Worm (Caenorhabditis elegans) whole organism, L3 larva: ENCODE results near the gene Y69A2AR.18.

Experiments used
- aly-2 ChIP-seq: fragments of 150-350 bp; optimal IDR thresholded peaks from 2 replicates; lab custom pipeline; 2014; ENCODE audit warnings: missing biosample characterization, missing genetic modification characterization
- egl-27 ChIP-seq: sonication (generic microtip); optimal IDR thresholded peaks from 4 replicates; lab custom pipeline; 2017; ENCODE audit warnings: missing biosample characterization, missing genetic modification reagents, missing genetic modification characterization
- lin-15B ChIP-seq: fragments of 150-350 bp; optimal IDR thresholded peaks from 2 replicates; lab custom pipeline; 2014; ENCODE audit warnings: missing biosample characterization, missing genetic modification characterization
- mdl-1 ChIP-seq: fragments of 150-350 bp; optimal IDR thresholded peaks from 2 replicates; lab custom pipeline; 2014; ENCODE audit warnings: missing biosample characterization, missing genetic modification characterization
- snpc-4 ChIP-seq: fragments of 150-350 bp; optimal IDR thresholded peaks from 2 replicates; lab custom pipeline; 2014; ENCODE audit warnings: missing biosample characterization, missing genetic modification characterization
- zag-1 ChIP-seq: fragments of 150-350 bp; optimal IDR thresholded peaks from 2 replicates; lab custom pipeline; 2014; ENCODE audit warnings: missing biosample characterization, missing genetic modification characterization

DNA sequence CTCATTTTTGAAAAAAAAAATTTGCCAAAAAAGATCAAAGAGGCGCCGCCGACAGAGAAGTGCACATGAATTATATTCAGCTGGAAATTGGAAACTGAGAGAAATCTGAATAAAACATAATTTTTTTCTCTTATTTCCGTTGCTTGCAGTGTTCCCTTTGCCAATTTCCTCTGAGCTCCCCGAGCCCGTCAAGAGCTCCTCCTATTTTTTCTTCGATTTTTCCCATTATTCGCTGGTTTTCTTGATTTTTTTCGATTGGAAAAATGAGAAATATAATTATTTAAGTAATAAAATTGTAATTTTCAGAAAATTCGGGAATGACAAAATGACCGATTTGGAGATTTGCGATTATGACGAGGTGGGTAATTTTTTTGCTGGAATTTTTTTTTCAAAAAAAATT, 46.5 kb downstream of the Y69A2AR.18 start, which contains the start of gene sprr-3:
- TF ChIP-seq snpc-4 (tag; lab: Kevin White, UChicago) (no peak), egl-27 (tag; lab: Kevin White, UChicago) (no peak), lin-15B (tag; lab: Kevin White, UChicago) (no peak), mdl-1 (tag; lab: Kevin White, UChicago) (no peak), aly-2 (tag; lab: Kevin White, UChicago) (no peak), zag-1 (no peak)
